Fruit fly (Drosophila melanogaster) whole organism, embryonic: ENCODE results near the gene Ctr1A.

Experiments
- Adf1 ChIP-seq: fragments of 200-800 bp; sonication (Bioruptor generic); IDR thresholded peaks from 2 replicates; pipeline ENCODE4 v1.3.6; 2022; ENCODE audit warnings: missing biosample characterization, missing genetic modification characterization
- Asciz ChIP-seq: fragments of 200-800 bp; sonication (Bioruptor generic); optimal IDR thresholded peaks from 2 replicates; lab custom pipeline; 2017; ENCODE audit warnings: missing biosample characterization, mild to moderate bottlenecking, missing genetic modification characterization, missing genetic modification reagents
- Atf3 ChIP-seq: fragments of 200-800 bp; sonication (Bioruptor generic); optimal IDR thresholded peaks from 3 replicates; lab custom pipeline; 2016; ENCODE audit warnings: missing biosample characterization, missing genetic modification characterization
- B-H2 ChIP-seq: fragments of 200-800 bp; sonication (Bioruptor generic); optimal IDR thresholded peaks from 2 replicates; lab custom pipeline; 2018; ENCODE audit warnings: missing biosample characterization, mild to moderate bottlenecking, missing genetic modification characterization
- CG12299 ChIP-seq: fragments of 200-800 bp; sonication (Bioruptor generic); optimal IDR thresholded peaks from 2 replicates; lab custom pipeline; 2018; ENCODE audit warnings: missing biosample characterization, mild to moderate bottlenecking, missing genetic modification characterization
- CG13296 ChIP-seq: fragments of 200-800 bp; sonication (Bioruptor generic); optimal IDR thresholded peaks from 3 replicates; lab custom pipeline; 2018; ENCODE audit warnings: missing biosample characterization, mild to moderate bottlenecking, missing genetic modification characterization
- CG14441 ChIP-seq: fragments of 200-800 bp; sonication (Bioruptor generic); IDR thresholded peaks from 2 replicates; pipeline ENCODE4 v1.3.6; 2022; ENCODE audit warnings: missing biosample characterization, missing genetic modification characterization
- CG1529 ChIP-seq: fragments of 200-800 bp; sonication (Bioruptor generic); optimal IDR thresholded peaks from 3 replicates; lab custom pipeline; 2018; ENCODE audit warnings: missing biosample characterization, missing genetic modification characterization
- CG15479 ChIP-seq: fragments of 200-800 bp; sonication (Bioruptor generic); optimal IDR thresholded peaks from 3 replicates; lab custom pipeline; 2019; ENCODE audit warnings: missing biosample characterization, mild to moderate bottlenecking, missing genetic modification characterization, moderate library complexity
- CG17359 ChIP-seq: fragments of 200-800 bp; sonication (Bioruptor generic); optimal IDR thresholded peaks from 3 replicates; lab custom pipeline; 2018; ENCODE audit warnings: missing biosample characterization, mild to moderate bottlenecking, missing genetic modification characterization, moderate library complexity
- CG17829 ChIP-seq: fragments of 200-800 bp; optimal IDR thresholded peaks from 2 replicates; lab custom pipeline; 2019; ENCODE audit warnings: missing biosample characterization, mild to moderate bottlenecking, missing genetic modification characterization, moderate library complexity
- CG2678 ChIP-seq: fragments of 200-800 bp; sonication (Bioruptor generic); optimal IDR thresholded peaks from 3 replicates; lab custom pipeline; 2019; ENCODE audit warnings: missing biosample characterization, mild to moderate bottlenecking, missing genetic modification characterization, moderate library complexity
- CG4424 ChIP-seq: fragments of 200-800 bp; sonication (Bioruptor generic); optimal IDR thresholded peaks from 3 replicates; lab custom pipeline; 2016; ENCODE audit warnings: missing biosample characterization, missing genetic modification characterization
- CG6854 ChIP-seq: fragments of 200-800 bp; sonication (Bioruptor generic); optimal IDR thresholded peaks from 3 replicates; lab custom pipeline; 2017; ENCODE audit warnings: missing biosample characterization, mild to moderate bottlenecking, missing genetic modification characterization
- CG7786 ChIP-seq: fragments of 200-800 bp; sonication (Bioruptor generic); optimal IDR thresholded peaks from 2 replicates; lab custom pipeline; 2016; ENCODE audit warnings: missing biosample characterization, missing genetic modification characterization
- CG7963 ChIP-seq: fragments of 200-800 bp; sonication (Bioruptor generic); IDR thresholded peaks from 3 replicates; pipeline ENCODE4 v1.3.6; 2022; ENCODE audit warnings: missing biosample characterization, missing genetic modification characterization; ENCODE audit not compliant: partially characterized antibody
- CG8944 ChIP-seq: fragments of 200-800 bp; sonication (Bioruptor generic); optimal IDR thresholded peaks from 3 replicates; lab custom pipeline; 2016; ENCODE audit warnings: missing biosample characterization, missing genetic modification characterization
- CTCF ChIP-seq: fragments of 200-800 bp; sonication (Bioruptor generic); optimal IDR thresholded peaks from 2 replicates; lab custom pipeline; 2017; ENCODE audit warnings: missing biosample characterization, mild to moderate bottlenecking, missing genetic modification characterization, moderate library complexity
- Drgx ChIP-seq: fragments of 200-800 bp; sonication (Bioruptor generic); IDR thresholded peaks from 2 replicates; pipeline ENCODE4 v1.3.6; 2022; ENCODE audit warnings: missing biosample characterization, missing genetic modification characterization
- Gsc ChIP-seq: fragments of 200-800 bp; sonication (Bioruptor generic); IDR thresholded peaks from 2 replicates; pipeline ENCODE4 v1.3.6; 2022; ENCODE audit warnings: missing biosample characterization, missing genetic modification characterization
- Hmr ChIP-seq: fragments of 200-800 bp; sonication (Bioruptor generic); optimal IDR thresholded peaks from 3 replicates; lab custom pipeline; 2017; ENCODE audit warnings: mild to moderate bottlenecking, missing biosample characterization, missing genetic modification reagents, missing genetic modification characterization
- Hr3 ChIP-seq: fragments of 200-800 bp; sonication (Bioruptor generic); optimal IDR thresholded peaks from 3 replicates; lab custom pipeline; 2016; ENCODE audit warnings: missing biosample characterization, missing genetic modification characterization
- Mad ChIP-seq: fragments of 200-800 bp; sonication (Bioruptor generic); optimal IDR thresholded peaks from 2 replicates; lab custom pipeline; 2016; ENCODE audit warnings: missing biosample characterization, missing genetic modification characterization
- Med ChIP-seq: fragments of 200-800 bp; sonication (Bioruptor generic); peaks from one replicate; lab custom pipeline; 2016; ENCODE audit warnings: missing biosample characterization, missing genetic modification characterization, mild to moderate bottlenecking, inconsistent platforms, moderate library complexity
- Meics ChIP-seq: fragments of 200-800 bp; sonication (Bioruptor generic); optimal IDR thresholded peaks from 2 replicates; lab custom pipeline; 2017; ENCODE audit warnings: missing biosample characterization, mild to moderate bottlenecking, missing genetic modification characterization
- Mes4 ChIP-seq: fragments of 200-800 bp; sonication (Bioruptor generic); optimal IDR thresholded peaks from 2 replicates; lab custom pipeline; 2016; ENCODE audit warnings: missing biosample characterization, missing genetic modification characterization
- Poxn ChIP-seq: fragments of 200-800 bp; sonication (Bioruptor generic); IDR thresholded peaks from 2 replicates; pipeline ENCODE4 v1.3.6; 2022; ENCODE audit warnings: missing biosample characterization, missing genetic modification characterization
- Six4 ChIP-seq: fragments of 200-800 bp; sonication (Bioruptor generic); optimal IDR thresholded peaks from 2 replicates; lab custom pipeline; 2016; ENCODE audit warnings: missing biosample characterization, missing genetic modification characterization
- Sox102F ChIP-seq: fragments of 200-800 bp; sonication (Bioruptor generic); optimal IDR thresholded peaks from 2 replicates; lab custom pipeline; 2018; ENCODE audit warnings: missing biosample characterization, mild to moderate bottlenecking, missing genetic modification characterization, moderate library complexity
- Ssrp ChIP-seq: fragments of 200-800 bp; sonication (Bioruptor generic); optimal IDR thresholded peaks from 2 replicates; lab custom pipeline; 2018; ENCODE audit warnings: missing biosample characterization, mild to moderate bottlenecking, missing genetic modification characterization, moderate library complexity
- Xbp1 ChIP-seq: fragments of 200-800 bp; sonication (Bioruptor generic); optimal IDR thresholded peaks from 3 replicates; lab custom pipeline; 2016; ENCODE audit warnings: missing biosample characterization, mild to moderate bottlenecking, missing genetic modification characterization
- bbx ChIP-seq: fragments of 200-800 bp; sonication (Bioruptor generic); IDR thresholded peaks from 2 replicates; pipeline ENCODE4 v1.3.6; 2022; ENCODE audit warnings: missing biosample characterization, missing genetic modification characterization; ENCODE audit not compliant: partially characterized antibody
- caup ChIP-seq: fragments of 200-800 bp; sonication (Bioruptor generic); optimal IDR thresholded peaks from 3 replicates; lab custom pipeline; 2017; ENCODE audit warnings: missing biosample characterization, mild to moderate bottlenecking, missing genetic modification characterization, moderate library complexity; ENCODE audit not compliant: severe bottlenecking
- crol ChIP-seq: fragments of 200-800 bp; sonication (Bioruptor generic); IDR thresholded peaks from 2 replicates; pipeline ENCODE4 v1.3.6; 2022; ENCODE audit warnings: missing biosample characterization, missing genetic modification characterization
- dysf ChIP-seq: fragments of 200-800 bp; sonication (Bioruptor generic); IDR thresholded peaks from 3 replicates; pipeline ENCODE4 v1.3.6; 2022; ENCODE audit warnings: missing biosample characterization, missing genetic modification characterization
- gfzf ChIP-seq: fragments of 200-800 bp; sonication (Bioruptor generic); optimal IDR thresholded peaks from 2 replicates; lab custom pipeline; 2016; ENCODE audit warnings: missing biosample characterization, mild to moderate bottlenecking, missing genetic modification characterization, moderate library complexity
- hbn ChIP-seq: fragments of 200-800 bp; sonication (Bioruptor generic); IDR thresholded peaks from 2 replicates; pipeline ENCODE4 v1.3.6; 2022; ENCODE audit warnings: missing biosample characterization, missing genetic modification characterization; ENCODE audit not compliant: partially characterized antibody
- hkb ChIP-seq, 2 experiments: fragments of 200-800 bp in 1 of 2; fragments of >200 bp in 1 of 2; sonication (Bioruptor generic) in 1 of 2; IDR thresholded peaks in 1 of 2; optimal IDR thresholded peaks in 1 of 2; 2 replicates each; pipeline versions ENCODE4 v1.3.6 to Lab custom; 2017 to 2022; ENCODE audit warnings: missing biosample characterization in 1 of 2, missing genetic modification characterization in 1 of 2
- hth ChIP-seq: fragments of >200 bp; optimal IDR thresholded peaks from 2 replicates; lab custom pipeline; 2017; ENCODE audit warnings: inconsistent platforms
- lab ChIP-seq: fragments of 200-800 bp; sonication (Bioruptor generic); optimal IDR thresholded peaks from 3 replicates; lab custom pipeline; 2017; ENCODE audit warnings: missing biosample characterization, missing genetic modification characterization, mild to moderate bottlenecking, moderate library complexity, missing genetic modification reagents
- lola ChIP-seq, 3 experiments: fragments of >200 bp in 2 of 3; fragments of 200-800 bp in 1 of 3; sonication (Bioruptor generic) in 1 of 3; optimal IDR thresholded peaks; 2 replicates each; lab custom pipeline; 2017 to 2019; ENCODE audit warnings: missing biosample characterization in 3 of 3, missing genetic modification characterization in 3 of 3, mild to moderate bottlenecking in 1 of 3, moderate library complexity in 1 of 3
- odd ChIP-seq: fragments of 200-800 bp; sonication (Bioruptor generic); optimal IDR thresholded peaks from 2 replicates; lab custom pipeline; 2017; ENCODE audit warnings: missing biosample characterization, mild to moderate bottlenecking, missing genetic modification characterization
- pfk ChIP-seq: fragments of 200-800 bp; sonication (Bioruptor generic); optimal IDR thresholded peaks from 2 replicates; lab custom pipeline; 2018; ENCODE audit warnings: missing biosample characterization, mild to moderate bottlenecking, missing genetic modification characterization, moderate library complexity
- pnt ChIP-seq: fragments of 200-800 bp; sonication (Bioruptor generic); optimal IDR thresholded peaks from 3 replicates; lab custom pipeline; 2016; ENCODE audit warnings: missing biosample characterization, missing genetic modification characterization
- ro ChIP-seq: fragments of 200-800 bp; sonication (Bioruptor generic); IDR thresholded peaks from 2 replicates; pipeline ENCODE4 v1.3.6; 2022; ENCODE audit warnings: missing biosample characterization, missing genetic modification characterization
- run ChIP-seq: fragments of 200-800 bp; sonication (Bioruptor generic); optimal IDR thresholded peaks from 3 replicates; lab custom pipeline; 2018; ENCODE audit warnings: missing biosample characterization, mild to moderate bottlenecking, missing genetic modification characterization
- scrt ChIP-seq: fragments of 200-800 bp; sonication (Bioruptor generic); optimal IDR thresholded peaks from 2 replicates; lab custom pipeline; 2018; ENCODE audit warnings: missing biosample characterization, mild to moderate bottlenecking, missing genetic modification characterization, moderate library complexity
- tin ChIP-seq: fragments of 200-800 bp; sonication (Bioruptor generic); optimal IDR thresholded peaks from 3 replicates; lab custom pipeline; 2016; ENCODE audit warnings: missing biosample characterization, missing genetic modification characterization

The Ctr1A gene

DNA sequence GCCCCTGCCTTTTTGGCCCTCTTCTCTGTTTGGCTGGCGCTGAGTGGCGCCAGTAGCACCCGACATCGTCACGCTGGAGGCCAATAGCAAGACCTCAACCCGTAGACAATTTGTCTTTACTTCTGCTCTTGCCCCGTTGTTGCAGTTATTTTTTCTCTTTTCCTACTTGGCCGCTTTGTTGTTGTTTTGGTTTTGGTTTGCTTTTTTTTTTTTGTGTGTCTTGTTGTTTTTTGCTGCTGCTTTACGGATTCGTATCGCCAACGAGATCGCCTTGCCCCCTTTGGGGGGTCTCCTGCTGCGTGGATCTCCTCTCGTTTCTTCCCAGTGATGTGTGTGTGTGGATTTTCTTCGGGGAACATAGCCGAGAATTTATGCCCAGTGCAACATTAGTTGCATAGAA, 29.6 kb upstream of the Ctr1A start (continued):
- TF ChIP-seq ro (GFP tag; lab: Robert Waterston, UW) (no peak), hbn (GFP tag; lab: Robert Waterston, UW) (no peak), Hr3 (GFP tag; lab: Kevin White, UChicago) (no peak), Six4 (GFP tag; lab: Kevin White, UChicago) (no peak), CTCF (GFP tag; lab: Kevin White, UChicago) (no peak), crol (GFP tag; lab: Robert Waterston, UW) (no peak), Mad (GFP tag; lab: Kevin White, UChicago) (no peak), pfk (GFP tag; lab: Kevin White, UChicago) (no peak), Mes4 (GFP tag; lab: Kevin White, UChicago) (no peak), Drgx (GFP tag; lab: Robert Waterston, UW) (peak; percentile 70), CG17829 (no peak), Gsc (GFP tag; lab: Robert Waterston, UW) (no peak), Atf3 (GFP tag; lab: Kevin White, UChicago) (no peak)

DNA sequence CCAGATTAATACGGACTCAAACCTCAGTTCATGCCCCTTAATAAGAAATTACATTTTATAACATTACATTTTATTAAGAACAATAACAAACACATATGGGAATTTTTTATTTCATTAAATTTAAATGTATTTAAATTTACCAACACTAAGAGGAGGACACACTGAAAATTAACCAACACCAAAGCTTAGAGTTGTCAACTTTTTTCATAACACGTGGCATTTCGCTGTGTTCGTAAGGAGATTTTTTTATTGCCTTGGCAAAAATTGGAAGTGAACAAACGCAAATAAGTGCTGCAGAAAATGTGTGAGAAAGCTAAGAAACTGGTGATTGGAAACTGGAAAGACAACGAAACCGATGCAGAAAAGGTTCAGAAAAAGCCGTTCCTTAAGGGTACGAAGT, 27.8 kb upstream of the Ctr1A start, which contains the start of gene CG14443:
Gene CG14443, plus strand, starts transcription at position 301 of the 400 bp plus-strand sequence.
- TF ChIP-seq Xbp1 (GFP tag; lab: Kevin White, UChicago) (no peak), lola (GFP tag; optimal IDR thresholded peaks at IDR 0.05; lab: Kevin White, UChicago) (no peak), run (tag; lab: Kevin White, UChicago) (no peak), pnt (GFP tag; lab: Kevin White, UChicago) (no peak), CG4424 (no peak), CG6854 (GFP tag; lab: Kevin White, UChicago) (no peak), Ssrp (tag; lab: Kevin White, UChicago) (no peak), scrt (GFP tag; lab: Kevin White, UChicago) (no peak), gfzf (GFP tag; lab: Kevin White, UChicago) (no peak)

DNA sequence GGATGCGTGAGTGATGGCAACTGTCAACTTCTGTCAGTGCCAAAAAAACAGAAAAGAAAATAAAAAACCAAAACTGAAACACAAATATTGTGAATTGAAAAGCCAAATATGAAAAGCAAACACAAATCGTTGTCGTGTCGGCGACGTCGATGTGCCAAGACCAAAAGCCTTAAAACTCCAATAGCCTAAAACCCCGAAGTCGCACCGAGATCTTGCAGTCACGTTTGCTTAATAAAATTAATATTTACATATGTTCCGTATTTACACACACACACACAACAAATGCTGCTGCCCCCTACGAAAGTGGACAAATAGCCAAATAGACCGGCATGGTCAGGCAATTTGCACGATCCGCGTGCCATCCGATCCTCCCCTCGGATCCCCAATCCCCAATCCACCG, 23.3 kb upstream of the Ctr1A start:
- no peak for TF ChIP-seq hkb (optimal IDR thresholded peaks at IDR 0.05; lab: Kevin White, UChicago)
- TF ChIP-seq hkb (GFP tag; IDR thresholded peaks at IDR 0.05; lab: Robert Waterston, UW): peak; percentile 49
- no peak for TF ChIP-seq CG15479
- TF ChIP-seq CG7786 (GFP tag; lab: Kevin White, UChicago): no peak
- TF ChIP-seq CG17829: no peak
- no peak for TF ChIP-seq bbx (GFP tag; lab: Robert Waterston, UW)
- TF ChIP-seq CG7963: no peak
- no peak for TF ChIP-seq tin (GFP tag; lab: Kevin White, UChicago)
- peak; percentile 38 for TF ChIP-seq Hmr (GFP tag; lab: Kevin White, UChicago)
- no peak for TF ChIP-seq hth (lab: Kevin White, UChicago)
- TF ChIP-seq caup (GFP tag; lab: Kevin White, UChicago): peak; percentile 18
- peak; percentile 53 for TF ChIP-seq CG13296 (GFP tag; lab: Kevin White, UChicago)
- peak; percentile 56 for TF ChIP-seq lab (GFP tag; lab: Kevin White, UChicago)
- TF ChIP-seq Med: peak; percentile 8
- no peak for TF ChIP-seq Poxn (GFP tag; lab: Robert Waterston, UW)
- peak; percentile 47 for TF ChIP-seq CG17359 (tag; lab: Kevin White, UChicago)
- peak; percentile 56 for TF ChIP-seq CG2678
- TF ChIP-seq Six4 (GFP tag; lab: Kevin White, UChicago): no peak
- peak; percentile 48; the same call in 1 of the 3 replicates for TF ChIP-seq dysf (GFP tag; lab: Robert Waterston, UW)
- no peak for TF ChIP-seq CG14441
- TF ChIP-seq Sox102F (GFP tag; lab: Kevin White, UChicago): peak; percentile 9
- no peak for TF ChIP-seq Gsc (GFP tag; lab: Robert Waterston, UW)
- TF ChIP-seq Asciz (GFP tag; lab: Kevin White, UChicago): peak; percentile 37
- no peak for TF ChIP-seq CG8944 (GFP tag; lab: Kevin White, UChicago)
- peak; percentile 27 for TF ChIP-seq Meics
- no peak for TF ChIP-seq CG12299
- TF ChIP-seq Adf1: no peak
- peak; percentile 46 for TF ChIP-seq odd (GFP tag; lab: Kevin White, UChicago)
- TF ChIP-seq B-H2 (GFP tag; lab: Kevin White, UChicago): no peak
- peak; percentile 8 for TF ChIP-seq CG1529
